Fruit fly (Drosophila melanogaster) whole organism, embryonic: ENCODE results near the gene geko.

Experiments used
- Ada2b ChIP-seq: fragments of 200-800 bp; sonication (Bioruptor generic); IDR thresholded peaks from 2 replicates; pipeline ENCODE4 v1.3.6; 2022; ENCODE audit warnings: missing biosample characterization, missing genetic modification characterization
- Asciz ChIP-seq: fragments of 200-800 bp; sonication (Bioruptor generic); optimal IDR thresholded peaks from 2 replicates; lab custom pipeline; 2017; ENCODE audit warnings: missing biosample characterization, mild to moderate bottlenecking, missing genetic modification characterization, missing genetic modification reagents
- Awh ChIP-seq: fragments of 200-800 bp; sonication (Bioruptor generic); IDR thresholded peaks from 2 replicates; pipeline ENCODE4, ENCODE4 v1.3.6; 2022; ENCODE audit warnings: missing biosample characterization, missing genetic modification characterization
- CG10321 ChIP-seq: fragments of 200-800 bp; sonication (Bioruptor generic); IDR thresholded peaks from 2 replicates; pipeline ENCODE4 v1.3.6; 2022; ENCODE audit warnings: missing biosample characterization, missing genetic modification characterization
- CG10366 ChIP-seq: fragments of 200-800 bp; sonication (Bioruptor generic); IDR thresholded peaks from 2 replicates; pipeline ENCODE4 v1.3.6; 2022; ENCODE audit warnings: missing biosample characterization, missing genetic modification characterization
- CG10654 ChIP-seq: fragments of 200-800 bp; sonication (Bioruptor generic); optimal IDR thresholded peaks from 2 replicates; lab custom pipeline; 2016; ENCODE audit warnings: missing biosample characterization, missing genetic modification characterization
- CG11085 ChIP-seq: fragments of 200-800 bp; sonication (Bioruptor generic); IDR thresholded peaks from 2 replicates; pipeline ENCODE4 v1.3.6; 2022; ENCODE audit warnings: missing biosample characterization, missing genetic modification characterization
- CG14667 ChIP-seq: fragments of 200-800 bp; sonication (Bioruptor generic); IDR thresholded peaks from 2 replicates; pipeline ENCODE4 v1.3.6; 2022; ENCODE audit warnings: missing biosample characterization, missing genetic modification characterization
- CG15269 ChIP-seq: fragments of 200-800 bp; sonication (Bioruptor generic); optimal IDR thresholded peaks from 2 replicates; lab custom pipeline; 2018; ENCODE audit warnings: missing biosample characterization, mild to moderate bottlenecking, missing genetic modification characterization, moderate library complexity
- CG15479 ChIP-seq: fragments of 200-800 bp; sonication (Bioruptor generic); optimal IDR thresholded peaks from 3 replicates; lab custom pipeline; 2019; ENCODE audit warnings: missing biosample characterization, mild to moderate bottlenecking, missing genetic modification characterization, moderate library complexity
- CG15514 ChIP-seq: fragments of 200-800 bp; sonication (Bioruptor generic); optimal IDR thresholded peaks from 3 replicates; lab custom pipeline; 2017; ENCODE audit warnings: missing biosample characterization, missing genetic modification characterization, mild to moderate bottlenecking, moderate library complexity, missing genetic modification reagents
- CG17328 ChIP-seq: fragments of 200-800 bp; sonication (Bioruptor generic); IDR thresholded peaks from 2 replicates; pipeline ENCODE4 v1.3.6; 2022; ENCODE audit warnings: missing biosample characterization, missing genetic modification characterization
- CG30020 ChIP-seq: fragments of 200-800 bp; optimal IDR thresholded peaks from 2 replicates; lab custom pipeline; 2019; ENCODE audit warnings: missing biosample characterization, mild to moderate bottlenecking, missing genetic modification characterization, moderate library complexity
- CG3726 ChIP-seq: fragments of 200-800 bp; sonication (Bioruptor generic); IDR thresholded peaks from 3 replicates; pipeline ENCODE4, ENCODE4 v1.3.6; 2022; ENCODE audit warnings: missing biosample characterization, missing genetic modification characterization
- CG7357 ChIP-seq: fragments of 200-800 bp; sonication (Bioruptor generic); IDR thresholded peaks from 3 replicates; pipeline ENCODE4 v1.3.6; 2022; ENCODE audit warnings: missing biosample characterization, missing genetic modification characterization
- CG9932 ChIP-seq: fragments of 200-800 bp; sonication (Bioruptor generic); IDR thresholded peaks from 2 replicates; pipeline ENCODE4 v1.3.6; 2022; ENCODE audit warnings: missing biosample characterization, missing genetic modification characterization
- CrebB ChIP-seq: fragments of 200-800 bp; sonication (Bioruptor generic); optimal IDR thresholded peaks from 3 replicates; lab custom pipeline; 2018; ENCODE audit warnings: missing biosample characterization, mild to moderate bottlenecking, missing genetic modification characterization
- Dbx ChIP-seq: fragments of 200-800 bp; sonication (Bioruptor generic); IDR thresholded peaks from 3 replicates; pipeline ENCODE4 v1.3.6; 2022; ENCODE audit warnings: missing biosample characterization, missing genetic modification characterization
- Doc2 ChIP-seq: fragments of 200-800 bp; sonication (Bioruptor generic); IDR thresholded peaks from 2 replicates; pipeline ENCODE4 v1.3.6; 2022; ENCODE audit warnings: missing biosample characterization, missing genetic modification characterization
- Fer1 ChIP-seq: fragments of 200-800 bp; sonication (Bioruptor generic); optimal IDR thresholded peaks from 2 replicates; lab custom pipeline; 2017; ENCODE audit warnings: missing biosample characterization, mild to moderate bottlenecking, missing genetic modification characterization
- Gsc ChIP-seq: fragments of 200-800 bp; sonication (Bioruptor generic); IDR thresholded peaks from 2 replicates; pipeline ENCODE4 v1.3.6; 2022; ENCODE audit warnings: missing biosample characterization, missing genetic modification characterization
- HHEX ChIP-seq: fragments of 200-800 bp; sonication (Bioruptor generic); optimal IDR thresholded peaks from 3 replicates; lab custom pipeline; 2017; ENCODE audit warnings: missing biosample characterization, mild to moderate bottlenecking, missing genetic modification characterization, missing genetic modification reagents
- HmgD ChIP-seq: fragments of 200-800 bp; sonication (Bioruptor generic); optimal IDR thresholded peaks from 3 replicates; lab custom pipeline; 2016; ENCODE audit warnings: missing biosample characterization, missing genetic modification characterization
- Hr3 ChIP-seq: fragments of 200-800 bp; sonication (Bioruptor generic); optimal IDR thresholded peaks from 3 replicates; lab custom pipeline; 2016; ENCODE audit warnings: missing biosample characterization, missing genetic modification characterization
- Hsf ChIP-seq: fragments of 200-800 bp; sonication (Bioruptor generic); optimal IDR thresholded peaks from 3 replicates; lab custom pipeline; 2016; ENCODE audit warnings: missing biosample characterization, missing genetic modification characterization
- Lhr ChIP-seq: fragments of 200-800 bp; sonication (Bioruptor generic); optimal IDR thresholded peaks from 3 replicates; lab custom pipeline; 2017; ENCODE audit warnings: mild to moderate bottlenecking, missing biosample characterization, missing genetic modification reagents, missing genetic modification characterization
- Nf-YA ChIP-seq: fragments of 200-800 bp; sonication (Bioruptor generic); IDR thresholded peaks from 2 replicates; pipeline ENCODE4 v1.3.6; 2022; ENCODE audit warnings: missing biosample characterization, missing genetic modification characterization
- Oli ChIP-seq: fragments of 200-800 bp; sonication (Bioruptor generic); optimal IDR thresholded peaks from 2 replicates; lab custom pipeline; 2018; ENCODE audit warnings: missing biosample characterization, mild to moderate bottlenecking, missing genetic modification characterization, moderate library complexity
- Sox102F ChIP-seq: fragments of 200-800 bp; sonication (Bioruptor generic); optimal IDR thresholded peaks from 2 replicates; lab custom pipeline; 2018; ENCODE audit warnings: missing biosample characterization, mild to moderate bottlenecking, missing genetic modification characterization, moderate library complexity
- Usf ChIP-seq: fragments of 200-800 bp; sonication (Bioruptor generic); optimal IDR thresholded peaks from 2 replicates; lab custom pipeline; 2017; ENCODE audit warnings: missing genotype, missing biosample characterization, missing genetic modification characterization
- amos ChIP-seq: fragments of 200-800 bp; sonication (Bioruptor generic); IDR thresholded peaks from 2 replicates; pipeline ENCODE4 v1.3.6; 2022; ENCODE audit warnings: missing biosample characterization, missing genetic modification characterization; ENCODE audit not compliant: partially characterized antibody
- ap ChIP-seq: fragments of 200-800 bp; sonication (Bioruptor generic); IDR thresholded peaks from 2 replicates; pipeline ENCODE4 v1.3.6; 2022; ENCODE audit warnings: missing biosample characterization, missing genetic modification characterization
- disco-r ChIP-seq: fragments of 200-800 bp; sonication (Bioruptor generic); optimal IDR thresholded peaks from 2 replicates; lab custom pipeline; 2016; ENCODE audit warnings: missing biosample characterization, missing genetic modification characterization
- gce ChIP-seq: fragments of 200-800 bp; sonication (Bioruptor generic); IDR thresholded peaks from 3 replicates; pipeline ENCODE4 v1.3.6; 2022; ENCODE audit warnings: missing biosample characterization, missing genetic modification characterization
- gfzf ChIP-seq: fragments of 200-800 bp; sonication (Bioruptor generic); optimal IDR thresholded peaks from 2 replicates; lab custom pipeline; 2016; ENCODE audit warnings: missing biosample characterization, mild to moderate bottlenecking, missing genetic modification characterization, moderate library complexity
- grn ChIP-seq: fragments of 200-800 bp; sonication (Bioruptor generic); optimal IDR thresholded peaks from 3 replicates; lab custom pipeline; 2017; ENCODE audit warnings: missing biosample characterization, missing genetic modification characterization
- hth ChIP-seq: fragments of >200 bp; optimal IDR thresholded peaks from 2 replicates; lab custom pipeline; 2017; ENCODE audit warnings: inconsistent platforms
- inv ChIP-seq: fragments of 200-800 bp; sonication (Bioruptor generic); IDR thresholded peaks from 2 replicates; pipeline ENCODE4 v1.3.6; 2022; ENCODE audit warnings: missing biosample characterization, missing genetic modification characterization; ENCODE audit not compliant: partially characterized antibody
- lov ChIP-seq, 2 experiments: fragments of 200-800 bp in 1 of 2; fragments of >200 bp in 1 of 2; sonication (Bioruptor generic) in 1 of 2; IDR thresholded peaks in 1 of 2; optimal IDR thresholded peaks in 1 of 2; 2 replicates in 1 of 2; 3 replicates in 1 of 2; pipeline versions ENCODE4 v1.3.6 to Lab custom; 2017 to 2022; ENCODE audit warnings: missing biosample characterization in 1 of 2, missing genetic modification characterization in 1 of 2
- repo ChIP-seq: fragments of 200-800 bp; sonication (Bioruptor generic); optimal IDR thresholded peaks from 2 replicates; lab custom pipeline; 2016; ENCODE audit warnings: missing biosample characterization, missing genetic modification characterization
- scrt ChIP-seq: fragments of 200-800 bp; sonication (Bioruptor generic); optimal IDR thresholded peaks from 2 replicates; lab custom pipeline; 2018; ENCODE audit warnings: missing biosample characterization, mild to moderate bottlenecking, missing genetic modification characterization, moderate library complexity
- sd ChIP-seq: fragments of 200-800 bp; sonication (Bioruptor generic); optimal IDR thresholded peaks from 3 replicates; lab custom pipeline; 2018; ENCODE audit warnings: missing biosample characterization, mild to moderate bottlenecking, missing genetic modification characterization, moderate library complexity
- sima ChIP-seq: fragments of 200-800 bp; sonication (Bioruptor generic); optimal IDR thresholded peaks from 2 replicates; lab custom pipeline; 2016; ENCODE audit warnings: missing biosample characterization, missing genetic modification characterization
- stwl ChIP-seq: fragments of 200-800 bp; sonication (Bioruptor generic); optimal IDR thresholded peaks from 3 replicates; lab custom pipeline; 2018; ENCODE audit warnings: missing biosample characterization, mild to moderate bottlenecking, missing genetic modification characterization, moderate library complexity
- sug ChIP-seq: fragments of 200-800 bp; optimal IDR thresholded peaks from 2 replicates; lab custom pipeline; 2019; ENCODE audit warnings: missing biosample characterization, mild to moderate bottlenecking, missing genetic modification characterization, moderate library complexity
- usp ChIP-seq: fragments of >200 bp; optimal IDR thresholded peaks from 2 replicates; lab custom pipeline; 2017; ENCODE audit warnings: missing biosample characterization, missing genetic modification characterization
- vnd ChIP-seq: fragments of 200-800 bp; sonication (Bioruptor generic); IDR thresholded peaks from 3 replicates; pipeline ENCODE4 v1.3.6; 2022; ENCODE audit warnings: missing biosample characterization, missing genetic modification characterization; ENCODE audit not compliant: partially characterized antibody
- vvl ChIP-seq: fragments of 200-800 bp; sonication (Bioruptor generic); IDR thresholded peaks from 2 replicates; pipeline ENCODE4 v1.3.6; 2022; ENCODE audit warnings: missing biosample characterization, missing genetic modification characterization

The geko gene

dm6 chr3L:18106021-18106944, 32.9 kb upstream of the geko start, which contains the start of the genes CG13698 and mRpS26 (continued):
- no peak for TF ChIP-seq usp (GFP tag; lab: Kevin White, UChicago)
- no peak for TF ChIP-seq sima (GFP tag; lab: Kevin White, UChicago)
- TF ChIP-seq Doc2 (GFP tag; lab: Robert Waterston, UW): no peak
- peak; percentile 18 for TF ChIP-seq sd
- peak; percentile 18; the same call in 1 of the 2 replicates for TF ChIP-seq vvl
- peak; percentile 99 for TF ChIP-seq CG15514 (GFP tag; lab: Kevin White, UChicago)
- TF ChIP-seq CG3726 (GFP tag; lab: Robert Waterston, UW): no peak; the same call in 2 of the 3 replicates
- peak; percentile 80 for TF ChIP-seq CG9932 (GFP tag; lab: Robert Waterston, UW)
- TF ChIP-seq vnd (GFP tag; lab: Robert Waterston, UW): no peak
- TF ChIP-seq sug (tag; lab: Kevin White, UChicago): peak; percentile 83
- TF ChIP-seq Dbx (GFP tag; lab: Robert Waterston, UW): peak; percentile 78
- TF ChIP-seq Usf (GFP tag; lab: Kevin White, UChicago): peak; percentile 41
- peak; percentile 60 for TF ChIP-seq scrt (GFP tag; lab: Kevin White, UChicago)
- TF ChIP-seq CG14667 (GFP tag; lab: Robert Waterston, UW): no peak
- no peak for TF ChIP-seq Gsc
- TF ChIP-seq CG17328 (GFP tag; lab: Robert Waterston, UW): peak; percentile 28; the same call in 1 of the 2 replicates
- TF ChIP-seq Sox102F: peak; percentile 72
- TF ChIP-seq Hsf: peak; percentile 55
- peak; percentile 78 for TF ChIP-seq gfzf (GFP tag; lab: Kevin White, UChicago)
- peak; percentile 41 for TF ChIP-seq Asciz (GFP tag; lab: Kevin White, UChicago)
- peak; percentile 55 for TF ChIP-seq CG10654 (GFP tag; lab: Kevin White, UChicago)
- no peak for TF ChIP-seq lov (optimal IDR thresholded peaks at IDR 0.05; lab: Kevin White, UChicago)
- TF ChIP-seq lov (GFP tag; IDR thresholded peaks at IDR 0.05; lab: Robert Waterston, UW): peak; percentile 49; the same call in 1 of the 3 replicates
- no peak for TF ChIP-seq hth (lab: Kevin White, UChicago)
- TF ChIP-seq CG15269 (tag; lab: Kevin White, UChicago): peak; percentile 72
- TF ChIP-seq CG10321 (GFP tag; lab: Robert Waterston, UW): no peak
- TF ChIP-seq Hr3: peak; percentile 73
- TF ChIP-seq Nf-YA (GFP tag; lab: Robert Waterston, UW): 0 out of 2 replicates have a peak, but pooled peaks have one; percentile 21
- TF ChIP-seq repo (GFP tag; lab: Kevin White, UChicago): peak; percentile 10
- peak; percentile 46 for TF ChIP-seq CG30020
- TF ChIP-seq HHEX: peak; percentile 56
- no peak for TF ChIP-seq gce (GFP tag; lab: Robert Waterston, UW)
- 0 out of 2 replicates have a peak, but pooled peaks have one; percentile 12 for TF ChIP-seq ap
- peak; percentile 44; the same call in 1 of the 2 replicates for TF ChIP-seq inv (GFP tag; lab: Robert Waterston, UW)
- no peak for TF ChIP-seq disco-r (GFP tag; lab: Kevin White, UChicago)
- no peak for TF ChIP-seq Ada2b (GFP tag; lab: Robert Waterston, UW)
- 0 out of 2 replicates have a peak, but pooled peaks have one; percentile 36 for TF ChIP-seq Awh (GFP tag; lab: Robert Waterston, UW)
- TF ChIP-seq CG10366: peak; percentile 49; the same call in 1 of the 2 replicates
- peak; percentile 65 for TF ChIP-seq Lhr
- peak; percentile 71 for TF ChIP-seq Fer1 (GFP tag; lab: Kevin White, UChicago)
- peak; percentile 66 for TF ChIP-seq Oli (tag; lab: Kevin White, UChicago)
- peak; percentile 25 for TF ChIP-seq HmgD (GFP tag; lab: Kevin White, UChicago)
- peak; percentile 7 for TF ChIP-seq CG15479
- TF ChIP-seq stwl (tag; lab: Kevin White, UChicago): peak; percentile 22
- no peak for TF ChIP-seq grn (GFP tag; lab: Kevin White, UChicago)
- no peak; the same call in 1 of the 2 replicates for TF ChIP-seq amos
- TF ChIP-seq CG7357 (GFP tag; lab: Robert Waterston, UW): no peak
- TF ChIP-seq CrebB: no peak
- peak; percentile 51; the same call in 1 of the 2 replicates for TF ChIP-seq CG11085 (GFP tag; lab: Robert Waterston, UW)
